Fruit fly (Drosophila melanogaster) Kc167 (cell line): ENCODE results near the gene CG31249.

Experiments
- Myc ChIP-seq: fragments of >200 bp; optimal IDR thresholded peaks from 2 replicates; lab custom pipeline; 2017; ENCODE audit warnings: missing external identifiers
- insv ChIP-seq: fragments of >200 bp; optimal IDR thresholded peaks from 3 replicates; lab custom pipeline; 2018; ENCODE audit warnings: missing external identifiers

DNA sequence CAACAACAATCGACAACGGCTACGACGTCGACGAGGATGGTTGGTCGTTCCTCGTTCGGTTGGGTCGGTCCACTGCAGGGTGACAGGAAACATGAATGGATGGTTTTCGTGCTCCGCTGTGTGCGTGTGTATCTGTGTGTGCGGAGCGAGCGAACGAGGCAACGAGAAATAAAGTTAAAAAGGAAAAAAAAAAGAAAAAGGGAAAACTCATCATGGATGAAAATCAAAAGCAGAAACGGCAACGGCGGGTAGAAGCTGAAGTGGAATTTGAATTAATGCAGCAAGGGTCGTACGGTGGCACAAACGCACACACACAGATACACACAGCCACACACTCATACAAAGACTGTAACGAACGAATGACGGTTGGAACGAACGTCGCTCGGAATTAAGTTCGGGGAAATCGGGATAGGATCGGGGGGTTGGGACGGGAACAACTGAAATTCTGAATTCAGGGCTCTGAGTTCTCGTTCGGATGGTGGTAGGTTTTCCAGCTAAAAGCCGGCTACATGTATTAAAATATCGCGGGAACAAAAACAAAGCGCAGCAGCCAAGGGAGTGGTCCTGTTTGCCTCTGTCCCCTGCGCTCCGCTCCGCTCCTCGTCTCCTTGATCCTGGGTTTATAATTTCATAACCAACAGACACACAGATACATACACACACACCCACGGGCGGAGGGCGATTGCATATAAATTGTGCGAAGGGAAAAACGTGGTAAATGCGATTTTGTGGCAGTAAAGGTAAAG lies 24.2 kb upstream of the CG31249 start:
- TF ChIP-seq Myc (lab: Kevin White, UChicago): no peak
- TF ChIP-seq insv (lab: Kevin White, UChicago): no peak
